Worm (Caenorhabditis elegans): ENCODE results near the gene K12H6.9.

DNA sequence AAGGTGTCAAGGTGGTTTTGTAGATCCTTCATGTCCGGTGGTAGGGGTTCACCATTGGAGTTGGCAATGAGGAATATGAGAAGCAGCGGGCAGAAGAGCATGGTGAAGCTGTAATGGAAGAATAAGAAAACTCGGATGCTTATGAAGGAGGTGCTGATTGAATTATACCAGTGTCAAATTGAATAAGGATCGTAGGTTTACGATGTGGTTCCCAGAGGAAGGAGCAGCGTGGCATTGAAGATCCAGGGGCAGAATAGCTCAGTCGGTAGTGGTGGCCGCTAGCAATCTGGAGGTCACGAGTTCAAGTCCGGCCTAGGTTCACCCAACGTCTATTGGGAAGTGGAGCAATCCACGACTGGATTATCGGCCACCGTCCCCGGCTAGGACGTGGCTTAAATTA is 17.3 kb downstream of the K12H6.9 start, which contains the start of gene Y110A2AL.6:
- TF ChIP-seq chd-7 (tag; optimal IDR thresholded peaks at IDR 0.05) (no peak), mes-4 (tag; optimal IDR thresholded peaks at IDR 0.05) (no peak), nhr-90 (tag; optimal IDR thresholded peaks at IDR 0.05) (no peak), lsl-1 (GFP tag; optimal IDR thresholded peaks at IDR 0.05) (no peak), zfh-2 (GFP tag; conservative IDR thresholded peaks at IDR 0.05) (no peak), F23B12.7 (tag; optimal IDR thresholded peaks at IDR 0.05; ENCODE audit: insufficient read depth) (no peak), cebp-1 (GFP tag; IDR thresholded peaks at IDR 0.05) (no peak), cebp-1 (tag; optimal IDR thresholded peaks at IDR 0.05) (no peak), dpl-1 (GFP tag; optimal IDR thresholded peaks at IDR 0.05) (no peak), ztf-18 (tag; optimal IDR thresholded peaks at IDR 0.05) (no peak), unc-62 (GFP tag; optimal IDR thresholded peaks at IDR 0.05) (no peak), gei-17 (GFP tag; optimal IDR thresholded peaks at IDR 0.05) (no peak), F57C9.4 (tag; optimal IDR thresholded peaks at IDR 0.05) (no peak)
